Fruit fly (Drosophila melanogaster) whole organism, pupa: ENCODE measurements around the gene CG33796.

Source experiments
- CG10348 ChIP-seq: fragments of 200-800 bp; sonication (Bioruptor generic); IDR thresholded peaks from 2 replicates; pipeline ENCODE4 v1.3.6; 2022; ENCODE audit warnings: missing biosample characterization, missing genetic modification characterization
- CG12605 ChIP-seq: fragments of 200-800 bp; sonication (Bioruptor generic); IDR thresholded peaks from 2 replicates; pipeline ENCODE4 v1.3.6; 2022; ENCODE audit warnings: missing biosample characterization, missing genetic modification characterization
- EcR ChIP-seq: fragments of 200-800 bp; sonication (Bioruptor generic); optimal IDR thresholded peaks from 3 replicates; lab custom pipeline; 2019; ENCODE audit warnings: missing biosample characterization, missing genetic modification characterization, mild to moderate bottlenecking, moderate library complexity, missing genetic modification reagents
- Snoo ChIP-seq: fragments of 200-800 bp; sonication (Bioruptor generic); optimal IDR thresholded peaks from 3 replicates; lab custom pipeline; 2017; ENCODE audit warnings: missing biosample characterization, mild to moderate bottlenecking, missing genetic modification characterization, inconsistent platforms
- fd96Ca ChIP-seq: fragments of 200-800 bp; sonication (Bioruptor generic); IDR thresholded peaks from 3 replicates; pipeline ENCODE4 v1.3.6; 2022; ENCODE audit warnings: missing biosample characterization, missing genetic modification characterization

DNA sequence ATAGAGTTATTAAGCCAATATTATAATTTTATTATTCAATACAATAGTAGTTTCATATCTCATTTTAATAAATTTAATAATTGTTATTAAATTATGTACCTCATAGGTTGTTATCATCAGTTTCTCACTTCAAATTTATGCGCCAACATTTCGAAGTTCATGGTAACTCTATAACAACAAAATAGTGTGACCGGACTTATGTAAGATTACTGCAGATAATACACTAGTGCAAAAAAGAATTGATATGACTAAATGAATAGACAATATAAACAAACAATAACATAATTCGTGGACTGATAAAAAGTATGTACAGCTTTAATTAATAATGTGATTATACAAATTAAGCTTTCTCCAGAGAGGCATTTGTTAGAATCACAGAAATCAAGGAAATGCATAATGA lies 48.1 kb downstream of the CG33796 start, which contains the start of gene Strump:
- TF ChIP-seq EcR (GFP tag; lab: Kevin White, UChicago) (no peak), fd96Ca (GFP tag; lab: Robert Waterston, UW) (no peak), Snoo (tag; lab: Kevin White, UChicago) (no peak), CG12605 (no peak), CG10348 (GFP tag; lab: Robert Waterston, UW) (no peak)
